Fruit fly (Drosophila melanogaster): ENCODE results near the gene FucT6.
A peak's percentile ranks its signal among the peaks of the same experiment; 100 is the strongest.

FucT6 gene

DNA sequence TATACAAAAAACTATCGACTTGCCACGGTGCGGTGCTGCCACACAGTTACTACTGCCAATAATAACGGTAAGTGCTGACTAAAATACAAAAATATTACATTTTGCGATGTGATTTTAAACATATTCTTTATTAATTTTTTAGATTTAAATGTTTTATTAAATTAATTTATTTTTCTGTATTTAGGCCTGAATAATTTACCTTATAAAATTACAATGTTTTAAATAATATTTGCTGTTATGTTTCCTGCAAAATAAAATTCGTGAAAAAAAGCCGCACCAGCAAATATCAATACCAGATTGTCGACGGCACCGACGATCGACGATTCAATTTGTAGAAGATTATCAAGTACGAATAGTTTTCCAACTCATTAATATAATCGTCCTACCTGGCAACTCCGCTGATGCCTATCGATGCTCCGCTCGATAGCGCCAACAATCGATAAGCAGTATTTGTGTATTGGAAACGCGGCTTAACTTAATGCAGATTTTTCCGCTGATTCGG, 31.2 kb downstream of the FucT6 start, which contains the start of the genes Vlet and bif (continued):
- TF ChIP-seq Xbp1 (GFP tag; optimal IDR thresholded peaks at IDR 0.05), result peak; percentile 76
- no peak for TF ChIP-seq CTCF (GFP tag; optimal IDR thresholded peaks at IDR 0.05)
- peak; percentile 69 for TF ChIP-seq Fer3 (tag; optimal IDR thresholded peaks at IDR 0.05)
- TF ChIP-seq ATbp (GFP tag; optimal IDR thresholded peaks at IDR 0.05), result peak; percentile 41
- TF ChIP-seq CG4404 (GFP tag; IDR thresholded peaks at IDR 0.05), result peak; percentile 41; the same call in 1 of the 2 replicates
- peak; percentile 31 for TF ChIP-seq CG8281 (tag; optimal IDR thresholded peaks at IDR 0.05)
- no peak for TF ChIP-seq CG14050 (GFP tag; IDR thresholded peaks at IDR 0.05)
- TF ChIP-seq dysf (GFP tag; IDR thresholded peaks at IDR 0.05), result peak; percentile 45; the same call in 2 of the 3 replicates
- TF ChIP-seq HmgZ (tag; optimal IDR thresholded peaks at IDR 0.05), result peak; percentile 31
- peak; percentile 35 for TF ChIP-seq CG6654 (GFP tag; optimal IDR thresholded peaks at IDR 0.05)
- TF ChIP-seq hkb (optimal IDR thresholded peaks at IDR 0.05), result no peak
- no peak for TF ChIP-seq hkb (GFP tag; IDR thresholded peaks at IDR 0.05)
- TF ChIP-seq Bgb (GFP tag; IDR thresholded peaks at IDR 0.05; ENCODE audit: partially characterized antibody), result peak; percentile 61
- peak; percentile 16 for TF ChIP-seq CG33213 (GFP tag; optimal IDR thresholded peaks at IDR 0.05)
- TF ChIP-seq Hr3 (GFP tag; optimal IDR thresholded peaks at IDR 0.05), result peak; percentile 75
- peak; percentile 87 for TF ChIP-seq CG17361 (GFP tag; IDR thresholded peaks at IDR 0.05)
- no peak for TF ChIP-seq Mes4 (GFP tag; optimal IDR thresholded peaks at IDR 0.05)
- TF ChIP-seq CG10959 (GFP tag; IDR thresholded peaks at IDR 0.05), result no peak
- peak; percentile 25 for TF ChIP-seq Ets97D (GFP tag; optimal IDR thresholded peaks at IDR 0.05)
- TF ChIP-seq CG32772 (GFP tag; IDR thresholded peaks at IDR 0.05), result peak; percentile 59; the same call in 1 of the 2 replicates
- peak; percentile 74 for TF ChIP-seq ind (GFP tag; optimal IDR thresholded peaks at IDR 0.05)
- no peak for TF ChIP-seq Hmx (GFP tag; optimal IDR thresholded peaks at IDR 0.05)
- TF ChIP-seq GATAe (GFP tag; conservative IDR thresholded peaks at IDR 0.05), result no peak
- TF ChIP-seq dimm (GFP tag; IDR thresholded peaks at IDR 0.05), result no peak
- TF ChIP-seq Sox102F (GFP tag; optimal IDR thresholded peaks at IDR 0.05), result no peak
- TF ChIP-seq CG2199 (GFP tag; IDR thresholded peaks at IDR 0.05), result no peak
- TF ChIP-seq CG31441 (GFP tag; IDR thresholded peaks at IDR 0.05), result peak; percentile 78; the same call in 1 of the 2 replicates
- TF ChIP-seq Atf3 (GFP tag; optimal IDR thresholded peaks at IDR 0.05), result no peak
- peak; percentile 11 for TF ChIP-seq slou (GFP tag; optimal IDR thresholded peaks at IDR 0.05)
- TF ChIP-seq CG4707 (GFP tag; optimal IDR thresholded peaks at IDR 0.05), result no peak
- no peak for TF ChIP-seq crc (GFP tag; optimal IDR thresholded peaks at IDR 0.05)
- peak; percentile 62 for TF ChIP-seq CG9609 (GFP tag; optimal IDR thresholded peaks at IDR 0.05)
- no peak for TF ChIP-seq HmgD (GFP tag; optimal IDR thresholded peaks at IDR 0.05)
- TF ChIP-seq CG32767 (GFP tag; IDR thresholded peaks at IDR 0.05), result no peak
- no peak for TF ChIP-seq jigr1 (GFP tag; IDR thresholded peaks at IDR 0.05)
- TF ChIP-seq unpg (GFP tag; optimal IDR thresholded peaks at IDR 0.05), result peak; percentile 56
- peak; percentile 67 for TF ChIP-seq CG2120 (GFP tag; optimal IDR thresholded peaks at IDR 0.05)
- peak; percentile 8 for TF ChIP-seq gro (GFP tag; optimal IDR thresholded peaks at IDR 0.05)
- TF ChIP-seq Side (GFP tag; optimal IDR thresholded peaks at IDR 0.05), result peak; percentile 18
- TF ChIP-seq sr (GFP tag; IDR thresholded peaks at IDR 0.05), result no peak
- TF ChIP-seq Bdp1 (GFP tag; optimal IDR thresholded peaks at IDR 0.05), result peak; percentile 23
- peak; percentile 41; the same call in 1 of the 2 replicates for TF ChIP-seq CG14667 (GFP tag; IDR thresholded peaks at IDR 0.05)
- TF ChIP-seq gce (GFP tag; IDR thresholded peaks at IDR 0.05), result no peak
- 0 out of 2 replicates have a peak, but pooled peaks have one; percentile 49 for TF ChIP-seq ato (GFP tag; IDR thresholded peaks at IDR 0.05; ENCODE audit: partially characterized antibody)
- TF ChIP-seq pnt (GFP tag; optimal IDR thresholded peaks at IDR 0.05), result peak; percentile 43
- no peak for TF ChIP-seq rib (GFP tag; IDR thresholded peaks at IDR 0.05)
- peak; percentile 50; the same call in 1 of the 3 replicates for TF ChIP-seq ken (GFP tag; IDR thresholded peaks at IDR 0.05)
- TF ChIP-seq CG4328 (GFP tag; optimal IDR thresholded peaks at IDR 0.05), result peak; percentile 62
- peak; percentile 58; the same call in 1 of the 3 replicates for TF ChIP-seq hb (GFP tag; IDR thresholded peaks at IDR 0.05; ENCODE audit: partially characterized antibody)
- peak; percentile 72 for TF ChIP-seq tin (GFP tag; optimal IDR thresholded peaks at IDR 0.05)
- TF ChIP-seq MBD-R2 (GFP tag; IDR thresholded peaks at IDR 0.05), result peak; percentile 48
- TF ChIP-seq CG8290 (GFP tag; optimal IDR thresholded peaks at IDR 0.05), result peak; percentile 34
- peak in 1 of 2 experiments; percentile 25 for TF ChIP-seq CG8290 (tag; optimal IDR thresholded peaks at IDR 0.05)

Measured in whole organism, embryonic.